Worm (Caenorhabditis elegans) whole organism, L4 larva: ENCODE measurements around the gene pms-2.

Experiments used
- D1046.2 ChIP-seq: fragments of 200-800 bp; sonication (Bioruptor generic); IDR thresholded peaks from 2 replicates; pipeline ENCODE4 v1.3.6; 2022; ENCODE audit warnings: missing genetic modification characterization, missing compliant biosample characterization
- F10B5.3 ChIP-seq: sonication (generic microtip); optimal IDR thresholded peaks from 2 replicates; lab custom pipeline; 2016; ENCODE audit warnings: mild to moderate bottlenecking, missing genetic modification characterization, missing compliant biosample characterization
- F37D6.2 ChIP-seq: sonication (generic microtip); optimal IDR thresholded peaks from 2 replicates; lab custom pipeline; 2016; ENCODE audit warnings: mild to moderate bottlenecking, missing genetic modification characterization, missing compliant biosample characterization
- F44E2.7 ChIP-seq: fragments of 200-800 bp; sonication (Bioruptor generic); IDR thresholded peaks from 2 replicates; pipeline ENCODE4 v2.1.2; 2022; ENCODE audit warnings: missing genetic modification characterization, missing compliant biosample characterization
- F49E8.2 ChIP-seq: sonication (generic microtip); optimal IDR thresholded peaks from 2 replicates; lab custom pipeline; 2016; ENCODE audit warnings: missing compliant biosample characterization, mild to moderate bottlenecking, missing genetic modification characterization, borderline replicate concordance
- T26A8.4 ChIP-seq: fragments of 200-800 bp; sonication (Bioruptor generic); IDR thresholded peaks from 2 replicates; pipeline ENCODE4 v1.3.6; 2022; ENCODE audit warnings: missing genetic modification characterization, missing compliant biosample characterization
- Y5F2A.4 ChIP-seq: fragments of 200-800 bp; sonication (Bioruptor generic); optimal IDR thresholded peaks from 2 replicates; lab custom pipeline; 2018; ENCODE audit warnings: mild to moderate bottlenecking, missing genetic modification characterization, missing compliant biosample characterization
- ZK546.5 ChIP-seq, 2 experiments: sonication (generic microtip); optimal IDR thresholded peaks; 2 replicates each; lab custom pipeline; 2017; ENCODE audit warnings: missing biosample characterization in 2 of 2, missing genetic modification characterization in 2 of 2
- aha-1 ChIP-seq: fragments of 150-350 bp; peaks from one replicate; lab custom pipeline; 2014; ENCODE audit warnings: missing biosample characterization, missing genetic modification characterization
- ceh-20 ChIP-seq: fragments of 200-800 bp; sonication (Bioruptor generic); IDR thresholded peaks from 2 replicates; pipeline ENCODE4 v1.3.6; 2022; ENCODE audit warnings: missing genetic modification reagents, missing genetic modification characterization, missing compliant biosample characterization
- ceh-32 ChIP-seq: sonication (generic microtip); optimal IDR thresholded peaks from 2 replicates; lab custom pipeline; 2016; ENCODE audit warnings: mild to moderate bottlenecking, missing genetic modification characterization, missing compliant biosample characterization; ENCODE audit not compliant: poor library complexity
- ces-1 ChIP-seq: fragments of 150-350 bp; sonication (generic microtip); optimal IDR thresholded peaks from 4 replicates; lab custom pipeline; 2014; ENCODE audit warnings: missing biosample characterization, missing genetic modification reagents, missing genetic modification characterization
- daf-16 ChIP-seq, 3 experiments: sonication (generic microtip); optimal IDR thresholded peaks; 2 replicates each; lab custom pipeline; 2016 to 2017; ENCODE audit warnings: missing genetic modification characterization in 3 of 3, missing genetic modification reagents in 3 of 3, mild to moderate bottlenecking in 2 of 3, missing compliant biosample characterization in 2 of 3, missing biosample characterization in 1 of 3, moderate library complexity in 1 of 3
- daf-19 ChIP-seq: fragments of 200-800 bp; sonication (Bioruptor generic); conservative IDR thresholded peaks from 2 replicates; pipeline ENCODE4 v1.3.6; 2022; ENCODE audit warnings: missing genetic modification characterization, missing compliant biosample characterization
- daf-8 ChIP-seq: fragments of 200-800 bp; sonication (Bioruptor generic); IDR thresholded peaks from 2 replicates; pipeline ENCODE4 v1.3.6; 2022; ENCODE audit warnings: missing genetic modification characterization, missing compliant biosample characterization
- dmd-6 ChIP-seq: fragments of 200-800 bp; sonication (Bioruptor generic); IDR thresholded peaks from 2 replicates; pipeline ENCODE4 v1.3.6; 2022; ENCODE audit warnings: missing genetic modification reagents, missing genetic modification characterization, missing compliant biosample characterization
- dve-1 ChIP-seq: sonication (generic microtip); optimal IDR thresholded peaks from 2 replicates; lab custom pipeline; 2017; ENCODE audit warnings: antibody characterized with exemption, mild to moderate bottlenecking, missing genetic modification characterization, missing compliant biosample characterization; ENCODE audit not compliant: insufficient read depth
- egl-43 ChIP-seq: fragments of 200-800 bp; sonication (Bioruptor generic); IDR thresholded peaks from 2 replicates; pipeline ENCODE4 v1.3.6; 2022; ENCODE audit warnings: missing genetic modification reagents, missing genetic modification characterization, missing compliant biosample characterization
- hmg-1.1 ChIP-seq: fragments of 200-800 bp; sonication (Bioruptor generic); IDR thresholded peaks from 2 replicates; pipeline ENCODE4 v1.3.6; 2022; ENCODE audit warnings: missing genetic modification reagents, missing genetic modification characterization, missing compliant biosample characterization
- lim-7 ChIP-seq: fragments of 200-800 bp; sonication (Bioruptor generic); IDR thresholded peaks from 2 replicates; pipeline ENCODE4 v1.3.6; 2022; ENCODE audit warnings: missing genetic modification characterization, missing compliant biosample characterization
- lin-13 ChIP-seq: fragments of 150-350 bp; optimal IDR thresholded peaks from 2 replicates; lab custom pipeline; 2014; ENCODE audit warnings: missing biosample characterization, missing genetic modification reagents, missing genetic modification characterization
- lin-15B ChIP-seq: fragments of 150-350 bp; sonication (generic microtip); optimal IDR thresholded peaks from 3 replicates; lab custom pipeline; 2014; ENCODE audit warnings: missing biosample characterization, missing genetic modification characterization
- madf-5 ChIP-seq, 2 experiments: fragments of 200-800 bp; sonication (Bioruptor generic); IDR thresholded peaks; 2 replicates each; pipeline ENCODE4 v1.3.6; 2022; ENCODE audit warnings: missing compliant biosample characterization in 2 of 2, missing genetic modification characterization in 2 of 2
- mdt-29 ChIP-seq: fragments of 200-800 bp; sonication (Bioruptor generic); IDR thresholded peaks from 2 replicates; pipeline ENCODE4 v1.3.6; 2022; ENCODE audit warnings: missing genetic modification reagents, missing genetic modification characterization, missing compliant biosample characterization
- mes-2 ChIP-seq: sonication (generic microtip); optimal IDR thresholded peaks from 2 replicates; lab custom pipeline; 2016; ENCODE audit warnings: missing genotype, mild to moderate bottlenecking, missing genetic modification characterization, missing compliant biosample characterization; ENCODE audit not compliant: poor library complexity, severe bottlenecking
- mxl-3 ChIP-seq: fragments of 200-800 bp; sonication (Bioruptor generic); optimal IDR thresholded peaks from 2 replicates; lab custom pipeline; 2018; ENCODE audit warnings: mild to moderate bottlenecking, missing genetic modification characterization, missing compliant biosample characterization
- nhr-102 ChIP-seq: sonication (generic microtip); optimal IDR thresholded peaks from 2 replicates; lab custom pipeline; 2016; ENCODE audit warnings: mild to moderate bottlenecking, missing genetic modification characterization, moderate library complexity, missing compliant biosample characterization
- nhr-11 ChIP-seq: fragments of 150-350 bp; optimal IDR thresholded peaks from 2 replicates; lab custom pipeline; 2014; ENCODE audit warnings: missing biosample characterization, missing genetic modification characterization
- nhr-111 ChIP-seq: fragments of 200-800 bp; sonication (Bioruptor generic); optimal IDR thresholded peaks from 2 replicates; lab custom pipeline; 2018; ENCODE audit warnings: mild to moderate bottlenecking, missing genetic modification characterization, missing compliant biosample characterization
- nhr-25 ChIP-seq: sonication (generic microtip); optimal IDR thresholded peaks from 2 replicates; lab custom pipeline; 2017; ENCODE audit warnings: missing genetic modification characterization, mild to moderate bottlenecking, missing compliant biosample characterization, antibody characterized with exemption, moderate library complexity, borderline replicate concordance; ENCODE audit not compliant: insufficient read depth
- nhr-28 ChIP-seq: fragments of 150-350 bp; optimal IDR thresholded peaks from 2 replicates; lab custom pipeline; 2014; ENCODE audit warnings: missing biosample characterization, missing genetic modification characterization
- nhr-41 ChIP-seq: fragments of 200-800 bp; sonication (Bioruptor generic); IDR thresholded peaks from 2 replicates; pipeline ENCODE4 v1.3.6; 2022; ENCODE audit warnings: missing genetic modification reagents, missing genetic modification characterization, missing compliant biosample characterization
- nhr-42 ChIP-seq: fragments of 200-800 bp; sonication (Bioruptor generic); IDR thresholded peaks from 2 replicates; pipeline ENCODE4 v1.3.6; 2022; ENCODE audit warnings: missing genetic modification characterization, missing compliant biosample characterization
- nhr-48 ChIP-seq: sonication (generic microtip); optimal IDR thresholded peaks from 2 replicates; lab custom pipeline; 2016; ENCODE audit warnings: mild to moderate bottlenecking, missing genetic modification characterization, missing compliant biosample characterization
- nhr-6 ChIP-seq: fragments of 150-350 bp; optimal IDR thresholded peaks from 2 replicates; lab custom pipeline; 2014; ENCODE audit warnings: missing biosample characterization, missing genetic modification characterization
- nhr-76 ChIP-seq: fragments of 150-350 bp; optimal IDR thresholded peaks from 2 replicates; lab custom pipeline; 2014; ENCODE audit warnings: missing biosample characterization, missing genetic modification characterization
- nhr-77 ChIP-seq: fragments of 150-350 bp; optimal IDR thresholded peaks from 2 replicates; lab custom pipeline; 2014; ENCODE audit warnings: missing biosample characterization, missing genetic modification characterization
- php-3 ChIP-seq: fragments of 200-800 bp; sonication (Bioruptor generic); IDR thresholded peaks from 2 replicates; pipeline ENCODE4 v1.3.6; 2022; ENCODE audit warnings: missing genetic modification reagents, missing genetic modification characterization, missing compliant biosample characterization
- saeg-2 ChIP-seq: fragments of 200-800 bp; sonication (Bioruptor generic); IDR thresholded peaks from 2 replicates; pipeline ENCODE4 v1.3.6; 2022; ENCODE audit warnings: missing genetic modification reagents, missing genetic modification characterization, missing compliant biosample characterization
- set-16 ChIP-seq: fragments of 200-800 bp; sonication (Bioruptor generic); IDR thresholded peaks from 2 replicates; pipeline ENCODE4 v1.3.6; 2022; ENCODE audit warnings: missing genetic modification reagents, missing genetic modification characterization, missing compliant biosample characterization
- tag-97 ChIP-seq: fragments of 200-800 bp; sonication (Bioruptor generic); IDR thresholded peaks from 2 replicates; pipeline ENCODE4 v1.3.6; 2022; ENCODE audit warnings: missing genetic modification characterization, missing compliant biosample characterization
- unc-62 ChIP-seq, 3 experiments: fragments of 150-350 bp in 1 of 3; sonication (generic microtip); optimal IDR thresholded peaks in 2 of 3; peaks in 1 of 3; 1 replicate in 1 of 3; 2 replicates in 2 of 3; lab custom pipeline; 2014 to 2017; ENCODE audit warnings: missing biosample characterization in 3 of 3, missing genetic modification characterization in 3 of 3, missing genetic modification reagents in 3 of 3, missing genotype in 1 of 3
- zfp-2 ChIP-seq: sonication (generic microtip); optimal IDR thresholded peaks from 2 replicates; lab custom pipeline; 2016; ENCODE audit warnings: mild to moderate bottlenecking, missing genetic modification characterization, missing compliant biosample characterization
- zfp-3 ChIP-seq: fragments of 200-800 bp; sonication (Bioruptor generic); conservative IDR thresholded peaks from 2 replicates; pipeline ENCODE4 v1.3.6; 2022; ENCODE audit warnings: missing genetic modification reagents, missing genetic modification characterization, missing compliant biosample characterization
- ztf-7 ChIP-seq: fragments of 150-350 bp; optimal IDR thresholded peaks from 2 replicates; lab custom pipeline; 2014; ENCODE audit warnings: missing biosample characterization, missing genetic modification characterization

The pms-2 gene

ce11 chrV:11526927-11527491, 43.4 kb downstream of the pms-2 start:
- TF ChIP-seq unc-62 (GFP tag; optimal IDR thresholded peaks at IDR 0.05 in 1 of 2; lab: Kevin White, UChicago) = peak in 1 of 2 experiments; percentile 91
- no peak for TF ChIP-seq unc-62 (tag; optimal IDR thresholded peaks at IDR 0.05; lab: Kevin White, UChicago)
- no peak for TF ChIP-seq daf-19
- no peak for TF ChIP-seq nhr-76 (tag; lab: Kevin White, UChicago)
- TF ChIP-seq nhr-25 (tag; lab: Kevin White, UChicago) = no peak
- TF ChIP-seq set-16 (GFP tag; lab: Robert Waterston, UW) = no peak
- no peak for TF ChIP-seq nhr-77
- no peak for TF ChIP-seq saeg-2
- no peak for TF ChIP-seq zfp-2 (tag; lab: Kevin White, UChicago)
- TF ChIP-seq, all 104 proteins: peak for 1

ce11 chrV:11525338-11525737, 45.1 kb downstream of the pms-2 start:
- 0 out of 2 replicates have a peak, but pooled peaks have one; percentile 32 for TF ChIP-seq hmg-1.1 (GFP tag; lab: Robert Waterston, UW)
- TF ChIP-seq F44E2.7 (GFP tag; lab: Robert Waterston, UW) = no peak
- no peak for TF ChIP-seq ztf-7 (tag; lab: Kevin White, UChicago)
- TF ChIP-seq egl-43 (GFP tag; lab: Robert Waterston, UW) = 0 out of 2 replicates have a peak, but pooled peaks have one; percentile 39
- TF ChIP-seq nhr-6 (tag; lab: Kevin White, UChicago) = no peak
- TF ChIP-seq mxl-3 (GFP tag; lab: Kevin White, UChicago) = peak; percentile 42
- no peak for TF ChIP-seq dmd-6 (GFP tag; lab: Robert Waterston, UW)
- TF ChIP-seq D1046.2 = 0 out of 2 replicates have a peak, but pooled peaks have one; percentile 32
- peak; percentile 38 for TF ChIP-seq set-16 (GFP tag; lab: Robert Waterston, UW)
- no peak for TF ChIP-seq Y5F2A.4
- TF ChIP-seq, all 104 proteins: peak for 5

- TF ChIP-seq nhr-41 (no peak), nhr-11 (tag; lab: Kevin White, UChicago) (peak; percentile 57), tag-97 (GFP tag; lab: Robert Waterston, UW) (no peak), lin-13 (GFP tag; lab: Kevin White, UChicago) (peak; percentile 75), lin-15B (tag; lab: Kevin White, UChicago) (peak; percentile 9), F49E8.2 (tag; lab: Kevin White, UChicago) (peak; percentile 80), aha-1 (peak; percentile 96), lim-7 (GFP tag; lab: Robert Waterston, UW) (0 out of 2 replicates have a peak, but pooled peaks have one; percentile 9), F37D6.2 (tag; lab: Kevin White, UChicago) (peak; percentile 73), madf-5 (GFP tag; IDR thresholded peaks at IDR 0.05; lab: Robert Waterston, UW) (no peak), D1046.2 (0 out of 2 replicates have a peak, but pooled peaks have one; percentile 31), Y5F2A.4 (no peak), ceh-20 (GFP tag; lab: Robert Waterston, UW) (peak; percentile 82), mdt-29 (GFP tag; lab: Robert Waterston, UW) (peak; percentile 82), F10B5.3 (tag; lab: Kevin White, UChicago) (peak; percentile 73), nhr-111 (GFP tag; lab: Kevin White, UChicago) (no peak), php-3 (GFP tag; lab: Robert Waterston, UW) (peak; percentile 72), ceh-32 (peak; percentile 37), nhr-42 (GFP tag; lab: Robert Waterston, UW) (peak; percentile 84), nhr-28 (peak; percentile 79), set-16 (GFP tag; lab: Robert Waterston, UW) (no peak), daf-16 (GFP tag; optimal IDR thresholded peaks at IDR 0.05; lab: Kevin White, UChicago) (peak; percentile 32 to 75), daf-16 (tag; optimal IDR thresholded peaks at IDR 0.05; lab: Kevin White, UChicago) (no peak), nhr-102 (tag; lab: Kevin White, UChicago) (peak; percentile 91), daf-8 (GFP tag; lab: Robert Waterston, UW) (no peak), ces-1 (GFP tag; lab: Kevin White, UChicago) (no peak), mes-2 (tag; lab: Kevin White, UChicago) (peak; percentile 90), dve-1 (tag; lab: Kevin White, UChicago) (peak; percentile 81), dmd-6 (GFP tag; lab: Robert Waterston, UW) (peak; percentile 84), zfp-3 (GFP tag; lab: Robert Waterston, UW) (0 out of 2 replicates have a peak, but pooled peaks have one; percentile 45), nhr-48 (tag; lab: Kevin White, UChicago) (peak; percentile 75), ZK546.5 (tag; optimal IDR thresholded peaks at IDR 0.05; lab: Kevin White, UChicago) (no peak), hmg-1.1 (GFP tag; lab: Robert Waterston, UW) (peak; percentile 81), T26A8.4 (GFP tag; lab: Robert Waterston, UW) (peak; percentile 90)
Measured at ce11 chrV:11521448-11521847, 49.0 kb downstream of the pms-2 start, which contains the start of gene pafo-1. TSS of gene pafo-1 (plus strand) at chrV:11521703.
